Worm (Caenorhabditis elegans) whole organism, L1 larva: Measurements from ENCODE around the gene dsb-2.
A peak's percentile ranks its signal among the peaks of the same experiment; 100 is the strongest.

Experiments used
- C04F5.9 ChIP-seq: sonication (generic microtip); optimal IDR thresholded peaks from 2 replicates; lab custom pipeline; 2016; ENCODE audit warnings: missing genetic modification characterization, missing compliant biosample characterization
- C16A3.4 ChIP-seq: fragments of 150-350 bp; optimal IDR thresholded peaks from 2 replicates; lab custom pipeline; 2014; ENCODE audit warnings: missing biosample characterization, missing genetic modification characterization
- C34B4.2 ChIP-seq: sonication (generic microtip); optimal IDR thresholded peaks from 2 replicates; lab custom pipeline; 2017; ENCODE audit warnings: mild to moderate bottlenecking, missing genetic modification characterization, missing compliant biosample characterization
- F16B12.6 ChIP-seq: fragments of 150-350 bp; optimal IDR thresholded peaks from 2 replicates; lab custom pipeline; 2014; ENCODE audit warnings: missing biosample characterization, missing genetic modification characterization
- Y116A8C.19 ChIP-seq: sonication (generic microtip); optimal IDR thresholded peaks from 2 replicates; lab custom pipeline; 2016; ENCODE audit warnings: missing compliant biosample characterization, missing genetic modification characterization, borderline replicate concordance
- alr-1 ChIP-seq: fragments of 200-800 bp; sonication (Bioruptor generic); optimal IDR thresholded peaks from 2 replicates; lab custom pipeline; 2018; ENCODE audit warnings: borderline replicate concordance, mild to moderate bottlenecking, missing genetic modification characterization, missing compliant biosample characterization
- aly-2 ChIP-seq: fragments of 150-350 bp; optimal IDR thresholded peaks from 2 replicates; lab custom pipeline; 2014; ENCODE audit warnings: missing biosample characterization, missing genetic modification characterization
- ama-1 ChIP-seq: fragments of 150-350 bp; optimal IDR thresholded peaks from 2 replicates; lab custom pipeline; 2014
- blmp-1 ChIP-seq: fragments of 150-350 bp; optimal IDR thresholded peaks from 2 replicates; lab custom pipeline; 2014; ENCODE audit warnings: missing biosample characterization, missing genetic modification characterization
- ceh-88 ChIP-seq: fragments of 200-800 bp; sonication (Bioruptor generic); IDR thresholded peaks from 2 replicates; pipeline ENCODE4 v1.3.6; 2022; ENCODE audit warnings: missing genetic modification characterization, missing compliant biosample characterization
- ces-1 ChIP-seq: fragments of 150-350 bp; optimal IDR thresholded peaks from 2 replicates; lab custom pipeline; 2014; ENCODE audit warnings: missing biosample characterization, missing genetic modification reagents, missing genetic modification characterization
- dpl-1 ChIP-seq, 3 experiments: fragments of 150-350 bp in 2 of 3; sonication (generic microtip) in 1 of 3; optimal IDR thresholded peaks; 2 replicates each; lab custom pipeline; 2014 to 2017; ENCODE audit warnings: missing biosample characterization in 3 of 3, missing genetic modification characterization in 3 of 3, missing genetic modification reagents in 3 of 3
- dsc-1 ChIP-seq: sonication (generic microtip); optimal IDR thresholded peaks from 2 replicates; lab custom pipeline; 2016; ENCODE audit warnings: mild to moderate bottlenecking, missing genetic modification characterization, missing compliant biosample characterization
- efl-1 ChIP-seq, 4 experiments: fragments of 150-350 bp; optimal IDR thresholded peaks in 3 of 4; peaks in 1 of 4; 1 replicate in 1 of 4; 2 replicates in 3 of 4; lab custom pipeline; 2014; ENCODE audit warnings: missing biosample characterization in 2 of 4, missing genetic modification characterization in 2 of 4, missing genetic modification reagents in 2 of 4
- efl-3 ChIP-seq: fragments of 200-800 bp; sonication (Bioruptor generic); optimal IDR thresholded peaks from 2 replicates; lab custom pipeline; 2018; ENCODE audit warnings: mild to moderate bottlenecking, missing genetic modification characterization, missing compliant biosample characterization
- egl-13 ChIP-seq: sonication (generic microtip); optimal IDR thresholded peaks from 2 replicates; lab custom pipeline; 2016; ENCODE audit warnings: missing genotype, missing genetic modification reagents, missing genetic modification characterization, missing compliant biosample characterization
- egl-27 ChIP-seq, 2 experiments: fragments of 150-350 bp in 1 of 2; sonication (generic microtip); optimal IDR thresholded peaks; 3 replicates each; lab custom pipeline; 2017 to 2018; ENCODE audit warnings: missing biosample characterization in 2 of 2, missing genetic modification characterization in 2 of 2, missing genetic modification reagents in 2 of 2
- ets-5 ChIP-seq: fragments of 200-800 bp; sonication (Bioruptor generic); IDR thresholded peaks from 2 replicates; pipeline ENCODE4 v1.3.6; 2022; ENCODE audit warnings: missing genetic modification characterization, missing compliant biosample characterization
- fkh-4 ChIP-seq: sonication (generic microtip); optimal IDR thresholded peaks from 2 replicates; lab custom pipeline; 2016; ENCODE audit warnings: missing compliant biosample characterization, missing genetic modification characterization, borderline replicate concordance
- fkh-8 ChIP-seq: sonication (generic microtip); optimal IDR thresholded peaks from 2 replicates; lab custom pipeline; 2016; ENCODE audit warnings: mild to moderate bottlenecking, missing genetic modification characterization, missing compliant biosample characterization
- grh-1 ChIP-seq: fragments of 200-800 bp; sonication (Bioruptor generic); IDR thresholded peaks from 2 replicates; pipeline ENCODE4 v1.3.6; 2022; ENCODE audit warnings: missing genetic modification reagents, missing genetic modification characterization, missing compliant biosample characterization
- irx-1 ChIP-seq: sonication (generic microtip); optimal IDR thresholded peaks from 2 replicates; lab custom pipeline; 2016; ENCODE audit warnings: missing genetic modification characterization, missing compliant biosample characterization
- isw-1 ChIP-seq: fragments of 200-800 bp; sonication (Bioruptor generic); IDR thresholded peaks from 2 replicates; pipeline ENCODE4 v1.3.6; 2022; ENCODE audit warnings: missing genetic modification characterization, missing compliant biosample characterization
- lin-13 ChIP-seq: fragments of 150-350 bp; optimal IDR thresholded peaks from 2 replicates; lab custom pipeline; 2014; ENCODE audit warnings: missing biosample characterization, missing genetic modification reagents, missing genetic modification characterization
- lin-14 ChIP-seq: fragments of 200-800 bp; sonication (Bioruptor generic); optimal IDR thresholded peaks from 2 replicates; lab custom pipeline; 2018; ENCODE audit warnings: mild to moderate bottlenecking, missing genetic modification characterization, moderate library complexity, missing compliant biosample characterization
- lin-35 ChIP-seq, 2 experiments: fragments of 150-350 bp; optimal IDR thresholded peaks; 2 replicates each; lab custom pipeline; 2014; ENCODE audit warnings: missing biosample characterization in 2 of 2, missing genetic modification characterization in 2 of 2, missing genetic modification reagents in 2 of 2
- mef-2 ChIP-seq: fragments of 150-350 bp; optimal IDR thresholded peaks from 2 replicates; lab custom pipeline; 2014; ENCODE audit warnings: missing biosample characterization, missing genetic modification characterization
- nhr-11 ChIP-seq: fragments of 150-350 bp; optimal IDR thresholded peaks from 2 replicates; lab custom pipeline; 2014; ENCODE audit warnings: missing biosample characterization, missing genetic modification characterization
- nhr-19 ChIP-seq: fragments of 200-800 bp; sonication (Bioruptor generic); conservative IDR thresholded peaks from 2 replicates; pipeline ENCODE4 v1.3.6; 2022; ENCODE audit warnings: missing genetic modification characterization, missing compliant biosample characterization
- nhr-20 ChIP-seq: sonication (generic microtip); optimal IDR thresholded peaks from 2 replicates; lab custom pipeline; 2016; ENCODE audit warnings: mild to moderate bottlenecking, missing genetic modification characterization, missing compliant biosample characterization
- nhr-28 ChIP-seq: fragments of 150-350 bp; optimal IDR thresholded peaks from 2 replicates; lab custom pipeline; 2014; ENCODE audit warnings: missing biosample characterization, missing genetic modification characterization
- nhr-47 ChIP-seq: sonication (generic microtip); optimal IDR thresholded peaks from 2 replicates; lab custom pipeline; 2016; ENCODE audit warnings: mild to moderate bottlenecking, missing genetic modification characterization, moderate library complexity, missing compliant biosample characterization
- nhr-76 ChIP-seq: sonication (generic microtip); optimal IDR thresholded peaks from 2 replicates; lab custom pipeline; 2017; ENCODE audit warnings: missing biosample characterization, missing genetic modification characterization
- nhr-77 ChIP-seq: fragments of 150-350 bp; optimal IDR thresholded peaks from 2 replicates; lab custom pipeline; 2014; ENCODE audit warnings: missing biosample characterization, missing genetic modification characterization
- nhr-84 ChIP-seq: sonication (generic microtip); optimal IDR thresholded peaks from 2 replicates; lab custom pipeline; 2017; ENCODE audit warnings: missing biosample characterization, missing genetic modification characterization
- nhr-85 ChIP-seq: sonication (generic microtip); peaks from one replicate; lab custom pipeline; 2016; ENCODE audit warnings: missing genetic modification characterization, inconsistent platforms, missing compliant biosample characterization
- nhr-90 ChIP-seq: sonication (generic microtip); optimal IDR thresholded peaks from 2 replicates; lab custom pipeline; 2016; ENCODE audit warnings: mild to moderate bottlenecking, missing genetic modification characterization, missing compliant biosample characterization; ENCODE audit not compliant: poor library complexity
- pax-3 ChIP-seq: fragments of 200-800 bp; sonication (Bioruptor generic); optimal IDR thresholded peaks from 2 replicates; lab custom pipeline; 2018; ENCODE audit warnings: mild to moderate bottlenecking, missing genetic modification characterization, moderate library complexity, missing compliant biosample characterization
- rnt-1 ChIP-seq: sonication (generic microtip); optimal IDR thresholded peaks from 2 replicates; lab custom pipeline; 2016; ENCODE audit warnings: mild to moderate bottlenecking, missing genetic modification characterization, moderate library complexity, missing compliant biosample characterization
- skn-1 ChIP-seq: fragments of 150-350 bp; optimal IDR thresholded peaks from 2 replicates; lab custom pipeline; 2014; ENCODE audit warnings: missing biosample characterization, missing genetic modification characterization
- tbx-2 ChIP-seq: sonication (generic microtip); optimal IDR thresholded peaks from 2 replicates; lab custom pipeline; 2016; ENCODE audit warnings: missing genetic modification characterization, missing compliant biosample characterization
- tlp-1 ChIP-seq: fragments of 150-350 bp; optimal IDR thresholded peaks from 2 replicates; lab custom pipeline; 2014; ENCODE audit warnings: missing biosample characterization, missing genetic modification characterization
- unc-130 ChIP-seq: fragments of 150-350 bp; optimal IDR thresholded peaks from 2 replicates; lab custom pipeline; 2017; ENCODE audit warnings: missing biosample characterization, missing genetic modification characterization, inconsistent platforms
- unc-30 ChIP-seq: sonication (generic microtip); optimal IDR thresholded peaks from 2 replicates; lab custom pipeline; 2017; ENCODE audit warnings: missing biosample characterization, missing genetic modification characterization
- unc-86 ChIP-seq: sonication (generic microtip); optimal IDR thresholded peaks from 2 replicates; lab custom pipeline; 2016; ENCODE audit warnings: missing genetic modification characterization, missing compliant biosample characterization
- unc-98 ChIP-seq: fragments of 200-800 bp; sonication (Bioruptor generic); IDR thresholded peaks from 2 replicates; pipeline ENCODE4 v1.3.6; 2022; ENCODE audit warnings: missing genetic modification characterization, missing compliant biosample characterization
- xbp-1 ChIP-seq: sonication (generic microtip); optimal IDR thresholded peaks from 2 replicates; lab custom pipeline; 2016; ENCODE audit warnings: missing genetic modification characterization, missing compliant biosample characterization
- zag-1 ChIP-seq: fragments of 150-350 bp; optimal IDR thresholded peaks from 2 replicates; lab custom pipeline; 2014; ENCODE audit warnings: missing biosample characterization, missing genetic modification characterization
- ztf-11 ChIP-seq, 2 experiments: sonication (generic microtip); optimal IDR thresholded peaks; 2 replicates each; lab custom pipeline; 2016 to 2017; ENCODE audit warnings: missing genetic modification characterization in 2 of 2, missing biosample characterization in 1 of 2, missing compliant biosample characterization in 1 of 2

dsb-2 gene

ce11 chrII:14393766-14394165 lies 17.1 kb upstream of the dsb-2 start:
- TF ChIP-seq ceh-88 (GFP tag; lab: Robert Waterston, UW): no peak
- TF ChIP-seq fkh-8: no peak
- TF ChIP-seq ama-1: no peak
- no peak for TF ChIP-seq nhr-77 (tag; lab: Kevin White, UChicago)
- TF ChIP-seq skn-1 (tag; lab: Kevin White, UChicago): no peak
- TF ChIP-seq unc-98 (GFP tag; lab: Robert Waterston, UW): no peak
- no peak for TF ChIP-seq lin-13 (GFP tag; lab: Kevin White, UChicago)
- TF ChIP-seq blmp-1 (tag; lab: Kevin White, UChicago): no peak
- TF ChIP-seq C34B4.2 (tag; lab: Kevin White, UChicago): no peak
- TF ChIP-seq nhr-11 (tag; lab: Kevin White, UChicago): no peak
- no peak for TF ChIP-seq aly-2 (tag; lab: Kevin White, UChicago)
- TF ChIP-seq efl-1 (optimal IDR thresholded peaks at IDR 0.05; lab: Kevin White, UChicago): no peak
- no peak for TF ChIP-seq efl-1 (GFP tag; optimal IDR thresholded peaks at IDR 0.05 in 1 of 2; lab: Kevin White, UChicago)
- TF ChIP-seq fkh-4 (tag; lab: Kevin White, UChicago): no peak
- TF ChIP-seq F16B12.6 (tag; lab: Kevin White, UChicago): no peak
- no peak for TF ChIP-seq isw-1 (GFP tag; lab: Robert Waterston, UW)
- no peak for TF ChIP-seq pax-3 (tag; lab: Kevin White, UChicago)
- TF ChIP-seq xbp-1 (tag; lab: Kevin White, UChicago): no peak
- no peak for TF ChIP-seq nhr-28 (tag; lab: Kevin White, UChicago)
- TF ChIP-seq tlp-1 (tag; lab: Kevin White, UChicago): no peak
- no peak for TF ChIP-seq unc-30
- TF ChIP-seq, all 84 proteins: peak for 0

- no peak for TF ChIP-seq efl-3 (GFP tag; lab: Kevin White, UChicago)
- TF ChIP-seq unc-130 (tag; lab: Kevin White, UChicago): peak; percentile 99
- no peak for TF ChIP-seq ces-1 (GFP tag; lab: Kevin White, UChicago)
- peak; percentile 80 for TF ChIP-seq nhr-19
- no peak for TF ChIP-seq zag-1 (tag; lab: Kevin White, UChicago)
- TF ChIP-seq mef-2 (tag; lab: Kevin White, UChicago): no peak
- no peak for TF ChIP-seq ets-5 (GFP tag; lab: Robert Waterston, UW)
- TF ChIP-seq rnt-1 (tag; lab: Kevin White, UChicago): peak; percentile 76
- peak; percentile 81 for TF ChIP-seq nhr-90 (tag; lab: Kevin White, UChicago)
- TF ChIP-seq skn-1 (tag; lab: Kevin White, UChicago): peak; percentile 93
- TF ChIP-seq nhr-28 (tag; lab: Kevin White, UChicago): no peak
- TF ChIP-seq xbp-1 (tag; lab: Kevin White, UChicago): peak; percentile 88
- no peak for TF ChIP-seq grh-1
- TF ChIP-seq nhr-84 (tag; lab: Kevin White, UChicago): no peak
- peak; percentile 89 to 91 for TF ChIP-seq lin-35 (GFP tag; optimal IDR thresholded peaks at IDR 0.05; lab: Kevin White, UChicago)
- TF ChIP-seq C04F5.9 (tag; lab: Kevin White, UChicago): no peak
- TF ChIP-seq nhr-20 (tag; lab: Kevin White, UChicago): peak; percentile 91
- TF ChIP-seq nhr-47 (tag; lab: Kevin White, UChicago): peak; percentile 89
- no peak for TF ChIP-seq unc-30
- peak; percentile 93 for TF ChIP-seq nhr-85
- TF ChIP-seq lin-13 (GFP tag; lab: Kevin White, UChicago): peak; percentile 81
- peak in 1 of 2 experiments; percentile 48 for TF ChIP-seq ztf-11 (tag; optimal IDR thresholded peaks at IDR 0.05; lab: Kevin White, UChicago)
- TF ChIP-seq isw-1 (GFP tag; lab: Robert Waterston, UW): peak; percentile 74
- TF ChIP-seq pax-3 (tag; lab: Kevin White, UChicago): peak; percentile 55
- peak; percentile 84 for TF ChIP-seq dsc-1 (tag; lab: Kevin White, UChicago)
- TF ChIP-seq tbx-2 (tag; lab: Kevin White, UChicago): peak; percentile 86
- peak; percentile 80 to 87 (median 83) for TF ChIP-seq dpl-1 (GFP tag; optimal IDR thresholded peaks at IDR 0.05; lab: Kevin White, UChicago)
- TF ChIP-seq unc-86 (tag; lab: Kevin White, UChicago): peak; percentile 73
- TF ChIP-seq nhr-76: no peak
- TF ChIP-seq lin-14 (GFP tag; lab: Kevin White, UChicago): peak; percentile 94
- TF ChIP-seq fkh-8: peak; percentile 90
- TF ChIP-seq egl-27 (tag; optimal IDR thresholded peaks at IDR 0.05; lab: Kevin White, UChicago): no peak
- peak; percentile 87 to 90 for TF ChIP-seq efl-1 (optimal IDR thresholded peaks at IDR 0.05; lab: Kevin White, UChicago)
- peak; percentile 84 to 98 for TF ChIP-seq efl-1 (GFP tag; optimal IDR thresholded peaks at IDR 0.05 in 1 of 2; lab: Kevin White, UChicago)
- peak; percentile 77 for TF ChIP-seq egl-13
- TF ChIP-seq fkh-4 (tag; lab: Kevin White, UChicago): no peak
- peak; percentile 79 for TF ChIP-seq irx-1 (tag; lab: Kevin White, UChicago)
- no peak for TF ChIP-seq Y116A8C.19 (tag; lab: Kevin White, UChicago)
- TF ChIP-seq nhr-11 (tag; lab: Kevin White, UChicago): no peak
- TF ChIP-seq alr-1 (tag; lab: Kevin White, UChicago): no peak
- TF ChIP-seq C16A3.4 (tag; lab: Kevin White, UChicago): peak; percentile 94
Measured at ce11 chrII:14399595-14399994, 11.3 kb upstream of the dsb-2 start.
